Worm (Caenorhabditis elegans): ENCODE results near the gene tasp-1.
A peak's percentile ranks its signal among the peaks of the same experiment; 100 is the strongest.

Gene tasp-1

ce11 chrIII:10763032-10763431 is 3.9 kb downstream of the tasp-1 start, which contains the start of gene dpy-28 (continued):
- no peak for TF ChIP-seq let-607 (tag; optimal IDR thresholded peaks at IDR 0.05)
- TF ChIP-seq nfya-2 (GFP tag; IDR thresholded peaks at IDR 0.05) = no peak
- TF ChIP-seq gei-17 (GFP tag; optimal IDR thresholded peaks at IDR 0.05) = no peak
- no peak for TF ChIP-seq ztf-28 (GFP tag; IDR thresholded peaks at IDR 0.05)
- no peak for TF ChIP-seq ets-4 (GFP tag; optimal IDR thresholded peaks at IDR 0.05)
- TF ChIP-seq ztf-18 (tag; optimal IDR thresholded peaks at IDR 0.05) = no peak
- TF ChIP-seq ceh-100 (GFP tag; IDR thresholded peaks at IDR 0.05) = no peak
- TF ChIP-seq atf-7 (tag; optimal IDR thresholded peaks at IDR 0.05) = peak; percentile 7
- TF ChIP-seq F52B5.7 (tag; optimal IDR thresholded peaks at IDR 0.05) = no peak
- TF ChIP-seq nfya-1 (tag; optimal IDR thresholded peaks at IDR 0.05; ENCODE audit: borderline replicate concordance, insufficient read depth) = no peak
- TF ChIP-seq snpc-3.4 (tag; optimal IDR thresholded peaks at IDR 0.05) = no peak

ce11 chrIII:10769693-10770092 is 10.6 kb downstream of the tasp-1 start:
- TF ChIP-seq ceh-58 (GFP tag; IDR thresholded peaks at IDR 0.05) (no peak), C17E4.6 (GFP tag; IDR thresholded peaks at IDR 0.05) (no peak), F33H1.4 (GFP tag; IDR thresholded peaks at IDR 0.05) (no peak)

ce11 chrIII:10781553-10781952 is 22.4 kb downstream of the tasp-1 start, which contains the start of gene ptr-19:
Gene ptr-19, plus strand, starts transcription at chrIII:10781853.
- no peak for TF ChIP-seq repo-1 (tag; optimal IDR thresholded peaks at IDR 0.05)
- no peak for TF ChIP-seq zim-3 (tag; optimal IDR thresholded peaks at IDR 0.05)
- TF ChIP-seq Y53F4B.3 (GFP tag; IDR thresholded peaks at IDR 0.05) = no peak
- TF ChIP-seq madf-10 (tag; optimal IDR thresholded peaks at IDR 0.05) = no peak
- no peak for TF ChIP-seq F52B5.7 (tag; optimal IDR thresholded peaks at IDR 0.05)
- no peak for TF ChIP-seq tlf-1 (GFP tag; optimal IDR thresholded peaks at IDR 0.05)
- TF ChIP-seq rec-8 (tag; optimal IDR thresholded peaks at IDR 0.05) = no peak
- no peak for TF ChIP-seq ceh-40 (GFP tag; IDR thresholded peaks at IDR 0.05)
- TF ChIP-seq mxl-1 (tag; optimal IDR thresholded peaks at IDR 0.05) = no peak
- no peak for TF ChIP-seq atf-7 (tag; optimal IDR thresholded peaks at IDR 0.05)
- TF ChIP-seq sea-2 (GFP tag; IDR thresholded peaks at IDR 0.05) = no peak
- TF ChIP-seq B0336.3 (GFP tag; IDR thresholded peaks at IDR 0.05) = no peak
- no peak for TF ChIP-seq aptf-2 (GFP tag; conservative IDR thresholded peaks at IDR 0.05)
- no peak for TF ChIP-seq tbx-9 (tag; optimal IDR thresholded peaks at IDR 0.05; ENCODE audit: borderline replicate concordance)

- TF ChIP-seq nhr-80 (tag; optimal IDR thresholded peaks at IDR 0.05) = peak; percentile 0
- TF ChIP-seq rpc-1 (optimal IDR thresholded peaks at IDR 0.05) = no peak
- TF ChIP-seq rpc-1 (tag; optimal IDR thresholded peaks at IDR 0.05) = no peak
Measured at ce11 chrIII:10783052-10783451, 23.9 kb downstream of the tasp-1 start.

- no peak for TF ChIP-seq ztf-28 (GFP tag; IDR thresholded peaks at IDR 0.05)
- no peak for TF ChIP-seq unc-62 (GFP tag; optimal IDR thresholded peaks at IDR 0.05)
- TF ChIP-seq ztf-25 (GFP tag; IDR thresholded peaks at IDR 0.05) = no peak
- no peak for TF ChIP-seq F57A8.1 (GFP tag; optimal IDR thresholded peaks at IDR 0.05)
- no peak for TF ChIP-seq hmg-20 (GFP tag; IDR thresholded peaks at IDR 0.05)
- TF ChIP-seq nhr-179 (tag; optimal IDR thresholded peaks at IDR 0.05) = no peak
- TF ChIP-seq C17E4.6 (GFP tag; IDR thresholded peaks at IDR 0.05) = no peak
- no peak for TF ChIP-seq ztf-18 (tag; optimal IDR thresholded peaks at IDR 0.05)
- no peak for TF ChIP-seq nhr-27 (tag; optimal IDR thresholded peaks at IDR 0.05)
- no peak for TF ChIP-seq attf-5 (GFP tag; optimal IDR thresholded peaks at IDR 0.05)
- TF ChIP-seq attf-6 (GFP tag; IDR thresholded peaks at IDR 0.05) = no peak
- no peak for TF ChIP-seq Y67H2A.10 (GFP tag; conservative IDR thresholded peaks at IDR 0.05)
- no peak for TF ChIP-seq F22D6.2 (tag; optimal IDR thresholded peaks at IDR 0.05)
- TF ChIP-seq bed-2 (GFP tag; IDR thresholded peaks at IDR 0.05) = no peak
Measured at ce11 chrIII:10791233-10791632, 32.1 kb downstream of the tasp-1 start.

All from whole organism, young adult.